Fruit fly (Drosophila melanogaster) whole organism, prepupa: Measurements from ENCODE around the gene meep.

Experiments used
- CG10631 ChIP-seq: fragments of 200-800 bp; sonication (Bioruptor generic); optimal IDR thresholded peaks from 2 replicates; lab custom pipeline; 2016; ENCODE audit warnings: missing biosample characterization, missing genetic modification characterization
- CG10669 ChIP-seq: fragments of 200-800 bp; sonication (Bioruptor generic); optimal IDR thresholded peaks from 3 replicates; lab custom pipeline; 2018; ENCODE audit warnings: missing biosample characterization, mild to moderate bottlenecking, missing genetic modification characterization, moderate library complexity
- CG11294 ChIP-seq: fragments of 200-800 bp; sonication (Bioruptor generic); IDR thresholded peaks from 2 replicates; pipeline ENCODE4 v1.3.6; 2022; ENCODE audit warnings: missing biosample characterization, missing genetic modification characterization
- CG11762 ChIP-seq: fragments of 200-800 bp; sonication (Bioruptor generic); optimal IDR thresholded peaks from 3 replicates; lab custom pipeline; 2016; ENCODE audit warnings: missing biosample characterization, missing genetic modification characterization; ENCODE audit not compliant: insufficient read depth
- CG11902 ChIP-seq: fragments of 200-800 bp; sonication (Bioruptor generic); optimal IDR thresholded peaks from 3 replicates; lab custom pipeline; 2016; ENCODE audit warnings: missing biosample characterization, missing genetic modification characterization
- CG15336 ChIP-seq: fragments of 200-800 bp; sonication (Bioruptor generic); IDR thresholded peaks from 2 replicates; pipeline ENCODE4 v1.3.6; 2022; ENCODE audit warnings: missing biosample characterization, missing genetic modification characterization
- CG1621 ChIP-seq: fragments of 200-800 bp; sonication (Bioruptor generic); optimal IDR thresholded peaks from 3 replicates; lab custom pipeline; 2018; ENCODE audit warnings: missing biosample characterization, mild to moderate bottlenecking, missing genetic modification characterization
- CG3032 ChIP-seq: fragments of 200-800 bp; optimal IDR thresholded peaks from 2 replicates; lab custom pipeline; 2019; ENCODE audit warnings: missing biosample characterization, mild to moderate bottlenecking, missing genetic modification characterization, moderate library complexity
- CG31627 ChIP-seq: fragments of 200-800 bp; sonication (Bioruptor generic); optimal IDR thresholded peaks from 3 replicates; lab custom pipeline; 2016; ENCODE audit warnings: missing biosample characterization, missing genetic modification characterization
- CG32006 ChIP-seq: fragments of 200-800 bp; sonication (Bioruptor generic); optimal IDR thresholded peaks from 3 replicates; lab custom pipeline; 2017; ENCODE audit warnings: missing biosample characterization, mild to moderate bottlenecking, missing genetic modification characterization
- CG34406 ChIP-seq: fragments of 200-800 bp; sonication (Bioruptor generic); optimal IDR thresholded peaks from 3 replicates; lab custom pipeline; 2016; ENCODE audit warnings: missing biosample characterization, missing genetic modification characterization
- CG3919 ChIP-seq: fragments of 200-800 bp; sonication (Bioruptor generic); optimal IDR thresholded peaks from 3 replicates; lab custom pipeline; 2016; ENCODE audit warnings: missing biosample characterization, missing genetic modification characterization
- CG4318 ChIP-seq: fragments of 200-800 bp; sonication (Bioruptor generic); optimal IDR thresholded peaks from 3 replicates; lab custom pipeline; 2017; ENCODE audit warnings: missing biosample characterization, mild to moderate bottlenecking, missing genetic modification characterization
- CG6163 ChIP-seq: fragments of 200-800 bp; sonication (Bioruptor generic); IDR thresholded peaks from 3 replicates; pipeline ENCODE4 v1.3.6; 2022; ENCODE audit warnings: missing biosample characterization, missing genetic modification characterization
- CG6276 ChIP-seq: fragments of 200-800 bp; sonication (Bioruptor generic); optimal IDR thresholded peaks from 2 replicates; lab custom pipeline; 2017; ENCODE audit warnings: missing biosample characterization, mild to moderate bottlenecking, missing genetic modification characterization
- CG6792 ChIP-seq: fragments of 200-800 bp; sonication (Bioruptor generic); optimal IDR thresholded peaks from 3 replicates; lab custom pipeline; 2016; ENCODE audit warnings: missing biosample characterization, missing genetic modification characterization
- CG6808 ChIP-seq: fragments of 200-800 bp; sonication (Bioruptor generic); optimal IDR thresholded peaks from 3 replicates; lab custom pipeline; 2017; ENCODE audit warnings: missing biosample characterization, missing genetic modification characterization, mild to moderate bottlenecking, moderate library complexity, missing genetic modification reagents
- CG6854 ChIP-seq: fragments of 200-800 bp; sonication (Bioruptor generic); optimal IDR thresholded peaks from 2 replicates; lab custom pipeline; 2017; ENCODE audit warnings: missing biosample characterization, mild to moderate bottlenecking, missing genetic modification characterization
- CG7368 ChIP-seq: fragments of 200-800 bp; sonication (Bioruptor generic); optimal IDR thresholded peaks from 3 replicates; lab custom pipeline; 2016; ENCODE audit warnings: missing biosample characterization, missing genetic modification characterization
- CG8632 ChIP-seq: fragments of 200-800 bp; sonication (Bioruptor generic); optimal IDR thresholded peaks from 3 replicates; lab custom pipeline; 2016; ENCODE audit warnings: missing biosample characterization, missing genetic modification characterization
- CG9139 ChIP-seq: fragments of 200-800 bp; sonication (Bioruptor generic); optimal IDR thresholded peaks from 3 replicates; lab custom pipeline; 2017; ENCODE audit warnings: missing biosample characterization, mild to moderate bottlenecking, missing genetic modification characterization
- Eip75B ChIP-seq: fragments of 200-800 bp; sonication (Bioruptor generic); optimal IDR thresholded peaks from 3 replicates; lab custom pipeline; 2016; ENCODE audit warnings: missing biosample characterization, missing genetic modification characterization
- Eip78C ChIP-seq: fragments of 200-800 bp; sonication (Bioruptor generic); peaks from one replicate; lab custom pipeline; 2016; ENCODE audit warnings: missing biosample characterization, missing genetic modification characterization
- Eip93F ChIP-seq: fragments of 200-800 bp; sonication (Bioruptor generic); optimal IDR thresholded peaks from 2 replicates; lab custom pipeline; 2016; ENCODE audit warnings: missing biosample characterization, mild to moderate bottlenecking, missing genetic modification characterization
- Ets21C ChIP-seq: fragments of 200-800 bp; sonication (Bioruptor generic); optimal IDR thresholded peaks from 3 replicates; lab custom pipeline; 2016; ENCODE audit warnings: missing biosample characterization, missing genetic modification characterization
- Ets96B ChIP-seq: fragments of 200-800 bp; optimal IDR thresholded peaks from 2 replicates; lab custom pipeline; 2019; ENCODE audit warnings: missing biosample characterization, mild to moderate bottlenecking, missing genetic modification characterization, moderate library complexity
- Hr39 ChIP-seq: fragments of 200-800 bp; sonication (Bioruptor generic); optimal IDR thresholded peaks from 2 replicates; lab custom pipeline; 2016; ENCODE audit warnings: missing biosample characterization, missing genetic modification characterization
- Met ChIP-seq: fragments of 200-800 bp; sonication (Bioruptor generic); optimal IDR thresholded peaks from 3 replicates; lab custom pipeline; 2016; ENCODE audit warnings: missing biosample characterization, missing genetic modification characterization
- OdsH ChIP-seq: fragments of 200-800 bp; sonication (Bioruptor generic); optimal IDR thresholded peaks from 3 replicates; lab custom pipeline; 2016; ENCODE audit warnings: missing biosample characterization, missing genetic modification characterization
- Smox ChIP-seq: fragments of 200-800 bp; sonication (Bioruptor generic); optimal IDR thresholded peaks from 3 replicates; lab custom pipeline; 2016; ENCODE audit warnings: missing biosample characterization, missing genetic modification characterization
- Sox14 ChIP-seq: fragments of 200-800 bp; sonication (Bioruptor generic); optimal IDR thresholded peaks from 3 replicates; lab custom pipeline; 2016; ENCODE audit warnings: missing biosample characterization, missing genetic modification characterization
- Sox15 ChIP-seq: fragments of 200-800 bp; sonication (Bioruptor generic); optimal IDR thresholded peaks from 3 replicates; lab custom pipeline; 2016; ENCODE audit warnings: missing biosample characterization, missing genetic modification characterization
- achi ChIP-seq: fragments of 200-800 bp; sonication (Bioruptor generic); optimal IDR thresholded peaks from 3 replicates; lab custom pipeline; 2016; ENCODE audit warnings: missing biosample characterization, missing genetic modification characterization
- acj6 ChIP-seq: fragments of 200-800 bp; sonication (Bioruptor generic); optimal IDR thresholded peaks from 3 replicates; lab custom pipeline; 2016; ENCODE audit warnings: missing biosample characterization, missing genetic modification characterization
- dac ChIP-seq: fragments of 200-800 bp; sonication (Bioruptor generic); optimal IDR thresholded peaks from 2 replicates; lab custom pipeline; 2017; ENCODE audit warnings: missing biosample characterization, mild to moderate bottlenecking, missing genetic modification characterization
- dsx ChIP-seq: fragments of 200-800 bp; optimal IDR thresholded peaks from 3 replicates; lab custom pipeline; 2019; ENCODE audit warnings: missing biosample characterization, mild to moderate bottlenecking, missing genetic modification characterization, moderate library complexity; ENCODE audit not compliant: poor library complexity, severe bottlenecking
- eg ChIP-seq: fragments of 200-800 bp; sonication (Bioruptor generic); IDR thresholded peaks from 3 replicates; pipeline ENCODE4 v1.3.6; 2022; ENCODE audit warnings: missing biosample characterization, missing genetic modification characterization
- esn ChIP-seq: fragments of 200-800 bp; sonication (Bioruptor generic); optimal IDR thresholded peaks from 2 replicates; lab custom pipeline; 2016; ENCODE audit warnings: missing biosample characterization, mild to moderate bottlenecking, missing genetic modification characterization, moderate library complexity
- fd59A ChIP-seq: fragments of 200-800 bp; sonication (Bioruptor generic); optimal IDR thresholded peaks from 2 replicates; lab custom pipeline; 2017; ENCODE audit warnings: missing biosample characterization, mild to moderate bottlenecking, missing genetic modification characterization, missing genetic modification reagents
- fd85E ChIP-seq: fragments of 200-800 bp; sonication (Bioruptor generic); optimal IDR thresholded peaks from 3 replicates; lab custom pipeline; 2016; ENCODE audit warnings: missing biosample characterization, missing genetic modification characterization
- fkh ChIP-seq: fragments of 200-800 bp; sonication (Bioruptor generic); optimal IDR thresholded peaks from 3 replicates; lab custom pipeline; 2017; ENCODE audit warnings: missing biosample characterization, mild to moderate bottlenecking, missing genetic modification characterization, moderate library complexity
- net ChIP-seq: fragments of 200-800 bp; sonication (Bioruptor generic); optimal IDR thresholded peaks from 3 replicates; lab custom pipeline; 2016; ENCODE audit warnings: missing biosample characterization, missing genetic modification characterization
- pdm3 ChIP-seq: fragments of 200-800 bp; sonication (Bioruptor generic); optimal IDR thresholded peaks from 3 replicates; lab custom pipeline; 2016; ENCODE audit warnings: missing biosample characterization, missing genetic modification characterization
- salr ChIP-seq, 2 experiments: fragments of 200-800 bp; sonication (Bioruptor generic); optimal IDR thresholded peaks; 3 replicates each; lab custom pipeline; 2016 to 2018; ENCODE audit warnings: missing biosample characterization in 2 of 2, missing genetic modification characterization in 2 of 2, mild to moderate bottlenecking in 1 of 2
- spab ChIP-seq: fragments of 200-800 bp; sonication (Bioruptor generic); optimal IDR thresholded peaks from 2 replicates; lab custom pipeline; 2017; ENCODE audit warnings: missing biosample characterization, mild to moderate bottlenecking, missing genetic modification characterization, missing genetic modification reagents
- ss ChIP-seq, 2 experiments: fragments of 200-800 bp; sonication (Bioruptor generic); optimal IDR thresholded peaks; 2 replicates in 1 of 2; 3 replicates in 1 of 2; lab custom pipeline; 2017 to 2018; ENCODE audit warnings: mild to moderate bottlenecking in 2 of 2, missing biosample characterization in 2 of 2, missing genetic modification characterization in 2 of 2, moderate library complexity in 1 of 2
- svp ChIP-seq: fragments of 200-800 bp; sonication (Bioruptor generic); peaks from one replicate; lab custom pipeline; 2016; ENCODE audit warnings: missing biosample characterization, missing genetic modification characterization

The meep gene

DNA sequence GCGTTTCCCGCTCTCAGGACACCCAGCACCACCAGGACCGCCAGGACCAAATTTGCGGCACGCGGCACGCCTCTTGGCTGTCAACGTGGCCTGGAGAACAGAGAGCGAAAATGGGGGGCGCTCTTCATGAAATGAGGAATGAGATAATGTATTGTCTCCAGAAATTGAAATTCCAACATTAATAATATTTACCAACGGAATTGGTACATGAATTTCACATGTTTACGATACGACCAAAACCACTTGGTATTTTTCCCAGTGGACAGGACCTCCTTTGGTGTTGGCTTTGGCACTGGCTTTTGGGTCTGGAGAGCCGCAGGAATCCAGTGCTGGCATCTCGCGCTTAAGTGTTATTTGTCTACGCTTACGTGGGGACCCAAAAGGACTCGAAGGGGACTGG, 19.4 kb downstream of the meep start (continued):
- TF ChIP-seq spab (GFP tag; lab: Kevin White, UChicago) (no peak), CG10631 (no peak), dsx (GFP tag; lab: Kevin White, UChicago) (no peak), CG11902 (GFP tag; lab: Kevin White, UChicago) (no peak), CG7368 (GFP tag; lab: Kevin White, UChicago) (no peak), Hr39 (GFP tag; lab: Kevin White, UChicago) (peak; percentile 13), CG6163 (GFP tag; lab: Robert Waterston, UW) (no peak), CG31627 (GFP tag; lab: Kevin White, UChicago) (peak; percentile 1), pdm3 (GFP tag; lab: Kevin White, UChicago) (peak; percentile 0), CG6792 (GFP tag; lab: Kevin White, UChicago) (peak; percentile 10), CG32006 (GFP tag; lab: Kevin White, UChicago) (peak; percentile 28), CG10669 (GFP tag; lab: Kevin White, UChicago) (peak; percentile 1), esn (GFP tag; lab: Kevin White, UChicago) (peak; percentile 25), Ets96B (tag; lab: Kevin White, UChicago) (peak; percentile 7), net (GFP tag; lab: Kevin White, UChicago) (no peak), CG11294 (GFP tag; lab: Robert Waterston, UW) (no peak), Eip75B (GFP tag; lab: Kevin White, UChicago) (no peak), CG6276 (GFP tag; lab: Kevin White, UChicago) (no peak), CG6808 (no peak), CG8632 (no peak), svp (GFP tag; lab: Kevin White, UChicago) (no peak), fd59A (GFP tag; lab: Kevin White, UChicago) (peak; percentile 16), CG3919 (no peak), fd85E (no peak), CG34406 (GFP tag; lab: Kevin White, UChicago) (peak; percentile 14), acj6 (GFP tag; lab: Kevin White, UChicago) (no peak), CG3032 (peak; percentile 23), Smox (peak; percentile 2), Met (GFP tag; lab: Kevin White, UChicago) (peak; percentile 32), Ets21C (GFP tag; lab: Kevin White, UChicago) (no peak)
- TF ChIP-seq, all 60 proteins: peak for 18

dm6 chr3L:1178115-1178583, 24.7 kb downstream of the meep start:
- TF ChIP-seq CG4318 (GFP tag; lab: Kevin White, UChicago): no peak
- TF ChIP-seq Sox15: no peak
- TF ChIP-seq CG32006 (GFP tag; lab: Kevin White, UChicago): peak; percentile 76
- TF ChIP-seq fkh (GFP tag; lab: Kevin White, UChicago): peak; percentile 7
- TF ChIP-seq CG6276 (GFP tag; lab: Kevin White, UChicago): peak; percentile 43
- TF ChIP-seq OdsH (GFP tag; lab: Kevin White, UChicago): peak; percentile 7
- peak; percentile 10 for TF ChIP-seq esn (GFP tag; lab: Kevin White, UChicago)
- TF ChIP-seq CG9139 (GFP tag; lab: Kevin White, UChicago): no peak
- no peak for TF ChIP-seq CG31627 (GFP tag; lab: Kevin White, UChicago)
- TF ChIP-seq CG34406 (GFP tag; lab: Kevin White, UChicago): peak; percentile 27
- TF ChIP-seq Smox: no peak
- no peak for TF ChIP-seq Met (GFP tag; lab: Kevin White, UChicago)
- TF ChIP-seq eg (GFP tag; lab: Robert Waterston, UW): peak; percentile 75
- TF ChIP-seq CG11294 (GFP tag; lab: Robert Waterston, UW): 0 out of 2 replicates have a peak, but pooled peaks have one; percentile 33
- peak; percentile 69 for TF ChIP-seq fd59A (GFP tag; lab: Kevin White, UChicago)
- peak; percentile 65 for TF ChIP-seq CG1621 (tag; lab: Kevin White, UChicago)
- TF ChIP-seq salr (GFP tag; optimal IDR thresholded peaks at IDR 0.05; lab: Kevin White, UChicago): peak; percentile 60 to 65
- peak; percentile 26 for TF ChIP-seq CG6792 (GFP tag; lab: Kevin White, UChicago)
- TF ChIP-seq net (GFP tag; lab: Kevin White, UChicago): peak; percentile 64
- peak; percentile 82 to 84 for TF ChIP-seq ss (GFP tag; optimal IDR thresholded peaks at IDR 0.05; lab: Kevin White, UChicago)
- TF ChIP-seq Eip93F (GFP tag; lab: Kevin White, UChicago): no peak
- peak; percentile 80 for TF ChIP-seq CG6808
- TF ChIP-seq dac (GFP tag; lab: Kevin White, UChicago): peak; percentile 75
- TF ChIP-seq CG15336 (GFP tag; lab: Robert Waterston, UW): peak; percentile 41; the same call in 1 of the 2 replicates
- peak; percentile 60 for TF ChIP-seq Sox14 (GFP tag; lab: Kevin White, UChicago)
- TF ChIP-seq CG10669 (GFP tag; lab: Kevin White, UChicago): peak; percentile 61
- TF ChIP-seq Ets96B (tag; lab: Kevin White, UChicago): peak; percentile 71
- peak; percentile 86 for TF ChIP-seq CG6163 (GFP tag; lab: Robert Waterston, UW)
- peak; percentile 20 for TF ChIP-seq achi (GFP tag; lab: Kevin White, UChicago)
- TF ChIP-seq CG11762: peak; percentile 5
- peak; percentile 19 for TF ChIP-seq CG8632
- TF ChIP-seq Eip78C (GFP tag; lab: Kevin White, UChicago): peak; percentile 68
- TF ChIP-seq CG6854 (GFP tag; lab: Kevin White, UChicago): no peak
